Worm (Caenorhabditis elegans): Measurements from ENCODE around the gene str-198.

Gene str-198

DNA sequence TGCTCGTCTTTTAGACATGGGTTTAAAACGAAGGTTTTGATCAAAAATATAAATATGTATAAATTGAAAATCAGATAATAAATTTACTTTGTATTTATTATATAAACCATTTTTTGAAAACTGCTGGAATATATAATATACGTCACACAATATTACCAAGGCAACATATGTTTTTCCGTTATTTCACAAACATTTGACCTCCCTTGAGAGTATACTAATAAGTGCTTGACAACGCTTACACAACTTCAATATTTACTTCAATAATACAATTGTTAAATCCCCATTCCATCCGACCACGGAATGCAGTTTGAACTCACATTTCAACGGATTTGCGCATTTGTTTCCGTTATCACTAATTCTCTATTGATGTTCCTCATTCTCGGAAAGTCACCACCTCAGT, at the start of gene str-198:
str-198 (plus strand) TSS at position 301 of the 400 bp plus-strand sequence.
- TF ChIP-seq mes-4 (tag; optimal IDR thresholded peaks at IDR 0.05), result no peak
- no peak for TF ChIP-seq xnd-1 (tag; optimal IDR thresholded peaks at IDR 0.05)
- no peak for TF ChIP-seq hmg-1.2 (GFP tag; IDR thresholded peaks at IDR 0.05)
- no peak for TF ChIP-seq hlh-12 (tag; optimal IDR thresholded peaks at IDR 0.05)

DNA sequence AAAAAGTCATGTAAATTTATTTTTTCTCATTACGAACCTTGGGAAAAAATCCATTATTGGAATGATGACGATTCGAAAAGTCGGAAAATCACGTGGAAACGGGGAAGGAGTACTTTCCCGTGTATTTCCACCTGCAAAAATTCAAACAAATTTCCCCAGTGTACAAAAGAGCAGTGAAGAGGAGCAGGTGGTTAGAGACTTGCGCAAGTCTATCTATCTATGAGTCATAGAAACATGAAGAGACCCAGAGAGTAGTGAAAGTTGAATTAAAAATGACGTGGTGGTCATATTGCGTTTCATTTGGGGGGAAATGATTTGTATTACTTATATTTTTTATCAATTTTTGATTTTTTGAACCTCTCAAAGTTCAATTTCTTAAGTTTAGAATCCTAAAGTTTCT, 47.2 kb upstream of the str-198 start, which contains the start of gene nhr-50:
nhr-50 (minus strand) TSS at position 199 of the 400 bp plus-strand sequence.
- peak; percentile 78 for TF ChIP-seq nhr-80 (tag; optimal IDR thresholded peaks at IDR 0.05)
- TF ChIP-seq efl-1 (GFP tag; optimal IDR thresholded peaks at IDR 0.05), result no peak
- peak; percentile 34; the same call in 1 of the 2 replicates for TF ChIP-seq nfyb-1 (GFP tag; IDR thresholded peaks at IDR 0.05)
- peak; percentile 50; the same call in 1 of the 2 replicates for TF ChIP-seq dox-1 (GFP tag; IDR thresholded peaks at IDR 0.05)
- TF ChIP-seq hmg-1.2 (GFP tag; IDR thresholded peaks at IDR 0.05), result peak; percentile 58; the same call in 1 of the 2 replicates
- peak; percentile 20 for TF ChIP-seq attf-5 (GFP tag; optimal IDR thresholded peaks at IDR 0.05)
- no peak for TF ChIP-seq ceh-40 (GFP tag; IDR thresholded peaks at IDR 0.05)
- no peak for TF ChIP-seq lsy-27 (tag; optimal IDR thresholded peaks at IDR 0.05; ENCODE audit: borderline replicate concordance, insufficient read depth)
- TF ChIP-seq atf-7 (tag; optimal IDR thresholded peaks at IDR 0.05), result peak; percentile 77
- TF ChIP-seq lsl-1 (GFP tag; optimal IDR thresholded peaks at IDR 0.05), result no peak
- TF ChIP-seq lag-1 (GFP tag; IDR thresholded peaks at IDR 0.05), result no peak

DNA sequence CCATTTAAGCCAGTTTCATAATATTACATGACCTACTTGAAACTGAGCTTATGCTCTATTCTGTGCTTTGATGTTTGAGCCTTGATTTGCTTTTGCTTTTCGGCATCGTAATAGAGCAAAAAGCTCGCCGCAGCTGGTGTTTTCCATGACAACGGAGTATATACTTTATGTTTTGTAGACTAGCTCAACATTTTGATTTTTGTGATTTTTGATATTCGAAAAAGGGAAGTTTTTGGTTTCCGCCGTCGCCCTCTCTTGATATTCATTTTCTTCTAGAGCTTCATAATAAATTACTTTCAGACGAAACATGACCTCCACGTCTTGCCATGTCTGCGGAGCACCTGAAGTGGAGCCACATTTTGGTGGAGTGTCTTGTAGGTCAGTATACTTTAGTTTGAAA, 45.3 kb upstream of the str-198 start, which contains the start of gene nhr-63:
nhr-63 (plus strand) TSS at position 301 of the 400 bp plus-strand sequence.
- TF ChIP-seq egl-18 (GFP tag; IDR thresholded peaks at IDR 0.05) (no peak), T26A5.8 (tag; optimal IDR thresholded peaks at IDR 0.05) (no peak), ztf-22 (GFP tag; optimal IDR thresholded peaks at IDR 0.05) (no peak), lir-1 (GFP tag; conservative IDR thresholded peaks at IDR 0.05) (no peak), egl-44 (GFP tag; IDR thresholded peaks at IDR 0.05) (no peak), F10E7.11 (tag; optimal IDR thresholded peaks at IDR 0.05) (no peak), snpc-1.1 (tag; optimal IDR thresholded peaks at IDR 0.05; ENCODE audit: insufficient read depth) (no peak), rpc-1 (optimal IDR thresholded peaks at IDR 0.05) (no peak), rpc-1 (tag; optimal IDR thresholded peaks at IDR 0.05) (no peak), hmg-20 (GFP tag; IDR thresholded peaks at IDR 0.05) (no peak), pha-4 (tag; optimal IDR thresholded peaks at IDR 0.05) (no peak), nhr-120 (GFP tag; IDR thresholded peaks at IDR 0.05) (no peak), rec-8 (tag; optimal IDR thresholded peaks at IDR 0.05) (no peak), gei-17 (GFP tag; optimal IDR thresholded peaks at IDR 0.05) (no peak), ztf-3 (GFP tag; optimal IDR thresholded peaks at IDR 0.05) (no peak), ceh-40 (GFP tag; IDR thresholded peaks at IDR 0.05) (no peak), ztf-28 (GFP tag; IDR thresholded peaks at IDR 0.05) (no peak), ceh-91 (GFP tag; IDR thresholded peaks at IDR 0.05) (no peak), ZK185.1 (tag; optimal IDR thresholded peaks at IDR 0.05; ENCODE audit: poor library complexity, severe bottlenecking) (no peak), nhr-179 (tag; optimal IDR thresholded peaks at IDR 0.05) (no peak), ekl-4 (GFP tag; IDR thresholded peaks at IDR 0.05) (no peak)

DNA sequence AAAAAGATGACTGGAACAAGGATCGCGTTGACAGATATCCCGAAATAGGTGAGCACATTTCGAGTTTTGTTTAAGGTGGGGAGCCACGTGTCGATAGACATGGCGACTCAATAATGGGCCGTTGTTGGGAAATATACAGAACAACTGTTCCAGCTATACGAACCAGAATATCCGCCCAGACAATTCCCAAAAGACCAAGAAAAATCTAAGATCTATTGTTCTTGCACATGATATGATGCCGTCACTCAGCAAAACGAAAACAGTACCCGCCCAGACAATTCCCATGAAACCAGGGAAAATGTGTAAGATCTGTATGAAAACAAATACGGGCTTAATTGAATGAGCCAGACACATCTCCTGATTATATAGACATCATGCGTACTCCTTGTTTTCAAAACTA, 40.1 kb upstream of the str-198 start, which contains the start of gene str-231:
str-231 (minus strand) TSS at position 101 of the 400 bp plus-strand sequence.
- no peak for TF ChIP-seq rcor-1 (GFP tag; IDR thresholded peaks at IDR 0.05)
- TF ChIP-seq ceh-79 (tag; optimal IDR thresholded peaks at IDR 0.05), result no peak
- TF ChIP-seq F57C9.4 (tag; optimal IDR thresholded peaks at IDR 0.05), result no peak
- no peak for TF ChIP-seq hrde-1 (tag; optimal IDR thresholded peaks at IDR 0.05; ENCODE audit: borderline replicate concordance)
- no peak for TF ChIP-seq madf-3 (GFP tag; IDR thresholded peaks at IDR 0.05)
- no peak for TF ChIP-seq Y53G8AR.9 (GFP tag; conservative IDR thresholded peaks at IDR 0.05)
- TF ChIP-seq nfya-1 (tag; optimal IDR thresholded peaks at IDR 0.05; ENCODE audit: borderline replicate concordance, insufficient read depth), result no peak
- TF ChIP-seq K12H6.12 (tag; optimal IDR thresholded peaks at IDR 0.05), result no peak
- no peak for TF ChIP-seq snpc-1.1 (tag; optimal IDR thresholded peaks at IDR 0.05; ENCODE audit: insufficient read depth)
- no peak for TF ChIP-seq snpc-4 (GFP tag; optimal IDR thresholded peaks at IDR 0.05)
- TF ChIP-seq snpc-4 (tag; optimal IDR thresholded peaks at IDR 0.05), result no peak
- TF ChIP-seq Y53F4B.3 (GFP tag; IDR thresholded peaks at IDR 0.05), result no peak
- no peak for TF ChIP-seq ceh-40 (GFP tag; IDR thresholded peaks at IDR 0.05)
- no peak for TF ChIP-seq xnd-1 (tag; optimal IDR thresholded peaks at IDR 0.05)
- TF ChIP-seq lin-26 (GFP tag; IDR thresholded peaks at IDR 0.05), result no peak

Data from whole organism, young adult.